Worm (Caenorhabditis elegans) whole organism, L4 larva: ENCODE measurements around the gene asp-2.

Experiments
- T26A8.4 ChIP-seq: fragments of 200-800 bp; sonication (Bioruptor generic); IDR thresholded peaks from 2 replicates; pipeline ENCODE4 v1.3.6; 2022; ENCODE audit warnings: missing genetic modification characterization, missing compliant biosample characterization
- aha-1 ChIP-seq: fragments of 150-350 bp; peaks from one replicate; lab custom pipeline; 2014; ENCODE audit warnings: missing biosample characterization, missing genetic modification characterization
- attf-4 ChIP-seq: sonication (generic microtip); optimal IDR thresholded peaks from 3 replicates; lab custom pipeline; 2017; ENCODE audit warnings: missing biosample characterization, missing genetic modification characterization
- ceh-28 ChIP-seq: fragments of 150-350 bp; optimal IDR thresholded peaks from 2 replicates; lab custom pipeline; 2014; ENCODE audit warnings: missing biosample characterization, missing genetic modification reagents, missing genetic modification characterization
- ces-1 ChIP-seq: fragments of 150-350 bp; sonication (generic microtip); optimal IDR thresholded peaks from 4 replicates; lab custom pipeline; 2014; ENCODE audit warnings: missing biosample characterization, missing genetic modification reagents, missing genetic modification characterization
- ctbp-1 ChIP-seq: fragments of 200-800 bp; sonication (Bioruptor generic); IDR thresholded peaks from 2 replicates; pipeline ENCODE4 v1.3.6; 2022; ENCODE audit warnings: missing genetic modification reagents, missing genetic modification characterization, missing compliant biosample characterization
- daf-16 ChIP-seq, 3 experiments: sonication (generic microtip); optimal IDR thresholded peaks; 2 replicates each; lab custom pipeline; 2016 to 2017; ENCODE audit warnings: missing genetic modification characterization in 3 of 3, missing genetic modification reagents in 3 of 3, mild to moderate bottlenecking in 2 of 3, missing compliant biosample characterization in 2 of 3, missing biosample characterization in 1 of 3, moderate library complexity in 1 of 3
- daf-19 ChIP-seq: fragments of 200-800 bp; sonication (Bioruptor generic); conservative IDR thresholded peaks from 2 replicates; pipeline ENCODE4 v1.3.6; 2022; ENCODE audit warnings: missing genetic modification characterization, missing compliant biosample characterization
- dmd-6 ChIP-seq: fragments of 200-800 bp; sonication (Bioruptor generic); IDR thresholded peaks from 2 replicates; pipeline ENCODE4 v1.3.6; 2022; ENCODE audit warnings: missing genetic modification reagents, missing genetic modification characterization, missing compliant biosample characterization
- dmd-8 ChIP-seq: fragments of 200-800 bp; sonication (Bioruptor generic); IDR thresholded peaks from 2 replicates; pipeline ENCODE4 v1.3.6; 2022; ENCODE audit warnings: missing genetic modification characterization, missing compliant biosample characterization
- dve-1 ChIP-seq: sonication (generic microtip); optimal IDR thresholded peaks from 2 replicates; lab custom pipeline; 2017; ENCODE audit warnings: antibody characterized with exemption, mild to moderate bottlenecking, missing genetic modification characterization, missing compliant biosample characterization; ENCODE audit not compliant: insufficient read depth
- egl-43 ChIP-seq: fragments of 200-800 bp; sonication (Bioruptor generic); IDR thresholded peaks from 2 replicates; pipeline ENCODE4 v1.3.6; 2022; ENCODE audit warnings: missing genetic modification reagents, missing genetic modification characterization, missing compliant biosample characterization
- fkh-10 ChIP-seq: fragments of 150-350 bp; optimal IDR thresholded peaks from 2 replicates; lab custom pipeline; 2014; ENCODE audit warnings: missing biosample characterization, missing genetic modification reagents, missing genetic modification characterization
- hlh-11 ChIP-seq: fragments of 200-800 bp; sonication (Bioruptor generic); optimal IDR thresholded peaks from 2 replicates; lab custom pipeline; 2018; ENCODE audit warnings: mild to moderate bottlenecking, missing genetic modification characterization, missing compliant biosample characterization
- lim-7 ChIP-seq: fragments of 200-800 bp; sonication (Bioruptor generic); IDR thresholded peaks from 2 replicates; pipeline ENCODE4 v1.3.6; 2022; ENCODE audit warnings: missing genetic modification characterization, missing compliant biosample characterization
- lin-1 ChIP-seq: fragments of 200-800 bp; sonication (Bioruptor generic); IDR thresholded peaks from 2 replicates; pipeline ENCODE4 v1.3.6; 2022; ENCODE audit warnings: missing genetic modification reagents, missing genetic modification characterization, missing compliant biosample characterization
- lin-29 ChIP-seq: fragments of 200-800 bp; sonication (Bioruptor generic); IDR thresholded peaks from 2 replicates; pipeline ENCODE4 v1.3.6; 2022; ENCODE audit warnings: missing genetic modification reagents, missing genetic modification characterization, missing compliant biosample characterization
- mdt-29 ChIP-seq: fragments of 200-800 bp; sonication (Bioruptor generic); IDR thresholded peaks from 2 replicates; pipeline ENCODE4 v1.3.6; 2022; ENCODE audit warnings: missing genetic modification reagents, missing genetic modification characterization, missing compliant biosample characterization
- mes-2 ChIP-seq: sonication (generic microtip); optimal IDR thresholded peaks from 2 replicates; lab custom pipeline; 2016; ENCODE audit warnings: missing genotype, mild to moderate bottlenecking, missing genetic modification characterization, missing compliant biosample characterization; ENCODE audit not compliant: poor library complexity, severe bottlenecking
- nhr-10 ChIP-seq: fragments of 150-350 bp; optimal IDR thresholded peaks from 2 replicates; lab custom pipeline; 2014; ENCODE audit warnings: missing biosample characterization, missing genetic modification characterization
- nhr-11 ChIP-seq: fragments of 150-350 bp; optimal IDR thresholded peaks from 2 replicates; lab custom pipeline; 2014; ENCODE audit warnings: missing biosample characterization, missing genetic modification characterization
- nhr-237 ChIP-seq: sonication (generic microtip); optimal IDR thresholded peaks from 2 replicates; lab custom pipeline; 2017; ENCODE audit warnings: missing biosample characterization, missing genetic modification characterization
- nhr-25 ChIP-seq: sonication (generic microtip); optimal IDR thresholded peaks from 2 replicates; lab custom pipeline; 2017; ENCODE audit warnings: missing genetic modification characterization, mild to moderate bottlenecking, missing compliant biosample characterization, antibody characterized with exemption, moderate library complexity, borderline replicate concordance; ENCODE audit not compliant: insufficient read depth
- nhr-28 ChIP-seq: fragments of 150-350 bp; optimal IDR thresholded peaks from 2 replicates; lab custom pipeline; 2014; ENCODE audit warnings: missing biosample characterization, missing genetic modification characterization
- nhr-41 ChIP-seq: fragments of 200-800 bp; sonication (Bioruptor generic); IDR thresholded peaks from 2 replicates; pipeline ENCODE4 v1.3.6; 2022; ENCODE audit warnings: missing genetic modification reagents, missing genetic modification characterization, missing compliant biosample characterization
- nhr-42 ChIP-seq: fragments of 200-800 bp; sonication (Bioruptor generic); IDR thresholded peaks from 2 replicates; pipeline ENCODE4 v1.3.6; 2022; ENCODE audit warnings: missing genetic modification characterization, missing compliant biosample characterization
- nhr-77 ChIP-seq: fragments of 150-350 bp; optimal IDR thresholded peaks from 2 replicates; lab custom pipeline; 2014; ENCODE audit warnings: missing biosample characterization, missing genetic modification characterization
- pqm-1 ChIP-seq: sonication (generic microtip); optimal IDR thresholded peaks from 2 replicates; lab custom pipeline; 2017; ENCODE audit warnings: missing biosample characterization, missing genetic modification characterization
- sdz-12 ChIP-seq: fragments of 200-800 bp; sonication (Bioruptor generic); optimal IDR thresholded peaks from 2 replicates; lab custom pipeline; 2018; ENCODE audit warnings: mild to moderate bottlenecking, missing genetic modification characterization, missing compliant biosample characterization
- snpc-1.2 ChIP-seq: fragments of 200-800 bp; sonication (Bioruptor generic); IDR thresholded peaks from 2 replicates; pipeline ENCODE4 v1.3.6; 2022; ENCODE audit warnings: missing genetic modification reagents, missing genetic modification characterization, missing compliant biosample characterization
- snpc-4 ChIP-seq: fragments of 150-350 bp; optimal IDR thresholded peaks from 2 replicates; lab custom pipeline; 2014; ENCODE audit warnings: missing biosample characterization, missing genetic modification characterization
- unc-62 ChIP-seq, 3 experiments: fragments of 150-350 bp in 1 of 3; sonication (generic microtip); optimal IDR thresholded peaks in 2 of 3; peaks in 1 of 3; 1 replicate in 1 of 3; 2 replicates in 2 of 3; lab custom pipeline; 2014 to 2017; ENCODE audit warnings: missing biosample characterization in 3 of 3, missing genetic modification characterization in 3 of 3, missing genetic modification reagents in 3 of 3, missing genotype in 1 of 3
- vab-7 ChIP-seq: fragments of 200-800 bp; sonication (Bioruptor generic); IDR thresholded peaks from 2 replicates; pipeline ENCODE4 v1.3.6; 2022; ENCODE audit warnings: missing genetic modification reagents, missing genetic modification characterization, missing compliant biosample characterization
- zip-11 ChIP-seq: fragments of 200-800 bp; sonication (Bioruptor generic); IDR thresholded peaks from 2 replicates; pipeline ENCODE4 v1.3.6; 2022; ENCODE audit warnings: missing genetic modification characterization, missing compliant biosample characterization
- ztf-11 ChIP-seq: fragments of 150-350 bp; optimal IDR thresholded peaks from 2 replicates; lab custom pipeline; 2014; ENCODE audit warnings: missing biosample characterization, missing genetic modification characterization

The asp-2 gene

ce11 chrV:9165073-9165699, 37.7 kb upstream of the asp-2 start, which contains the start of gene col-10 (continued):
- TF ChIP-seq egl-43, result no peak
- 0 out of 2 replicates have a peak, but pooled peaks have one; percentile 33 for TF ChIP-seq T26A8.4 (GFP tag; lab: Robert Waterston, UW)
- no peak for TF ChIP-seq zip-11 (GFP tag; lab: Robert Waterston, UW)
- TF ChIP-seq snpc-1.2 (GFP tag; lab: Robert Waterston, UW), result peak; percentile 35; the same call in 1 of the 2 replicates
- no peak for TF ChIP-seq vab-7 (GFP tag; lab: Robert Waterston, UW)
- peak; percentile 6 for TF ChIP-seq hlh-11 (tag; lab: Kevin White, UChicago)
- no peak for TF ChIP-seq ceh-28 (tag; lab: Kevin White, UChicago)
- TF ChIP-seq lin-1, result no peak
- TF ChIP-seq lim-7 (GFP tag; lab: Robert Waterston, UW), result no peak
- TF ChIP-seq lin-29, result no peak
- TF ChIP-seq, all 104 proteins: peak for 9

- TF ChIP-seq aha-1 (tag; lab: Kevin White, UChicago) (peak; percentile 22), nhr-25 (peak; percentile 13), nhr-28 (peak; percentile 19), ctbp-1 (GFP tag; lab: Robert Waterston, UW) (no peak), unc-62 (GFP tag; optimal IDR thresholded peaks at IDR 0.05 in 1 of 2; lab: Kevin White, UChicago) (peak in 1 of 2 experiments; percentile 89), unc-62 (tag; optimal IDR thresholded peaks at IDR 0.05; lab: Kevin White, UChicago) (no peak)
Observed at ce11 chrV:9166306-9166705, 36.6 kb upstream of the asp-2 start.

ce11 chrV:9168089-9168488, 34.8 kb upstream of the asp-2 start, which contains the start of gene B0222.11:
B0222.11 (minus strand) TSS chrV:9168189.
- TF ChIP-seq snpc-4 (tag; lab: Kevin White, UChicago) (no peak), ces-1 (no peak), nhr-10 (no peak), mes-2 (tag; lab: Kevin White, UChicago) (no peak), nhr-237 (tag; lab: Kevin White, UChicago) (no peak), mdt-29 (no peak), dmd-8 (GFP tag; lab: Robert Waterston, UW) (no peak), attf-4 (no peak), zip-11 (GFP tag; lab: Robert Waterston, UW) (no peak), daf-19 (no peak), sdz-12 (no peak)

ce11 chrV:9172989-9173388, 29.9 kb upstream of the asp-2 start, which contains the start of gene gad-3:
gad-3 (minus strand) TSS chrV:9173005.
- TF ChIP-seq hlh-11 (tag; lab: Kevin White, UChicago), result peak; percentile 28
- TF ChIP-seq nhr-28, result peak; percentile 68
- TF ChIP-seq daf-16 (GFP tag; optimal IDR thresholded peaks at IDR 0.05; lab: Kevin White, UChicago), result no peak
- peak; percentile 92 for TF ChIP-seq daf-16 (tag; optimal IDR thresholded peaks at IDR 0.05; lab: Kevin White, UChicago)
- TF ChIP-seq nhr-11 (tag; lab: Kevin White, UChicago), result no peak
- TF ChIP-seq dmd-6 (GFP tag; lab: Robert Waterston, UW), result peak; percentile 18; the same call in 1 of the 2 replicates
- no peak for TF ChIP-seq nhr-42
- TF ChIP-seq dve-1, result peak; percentile 59
- no peak for TF ChIP-seq fkh-10 (GFP tag; lab: Kevin White, UChicago)
- no peak for TF ChIP-seq nhr-41 (GFP tag; lab: Robert Waterston, UW)
- TF ChIP-seq nhr-77 (tag; lab: Kevin White, UChicago), result peak; percentile 61
- no peak for TF ChIP-seq ztf-11
- peak; percentile 29 for TF ChIP-seq pqm-1
- TF ChIP-seq sdz-12, result no peak
- no peak for TF ChIP-seq mdt-29
- no peak for TF ChIP-seq nhr-10
